Worm (Caenorhabditis elegans) whole organism, mixed stage, embryonic: ENCODE results near the gene M02D8.7.

Experiments
- M03D4.4 ChIP-seq: sonication (generic microtip); optimal IDR thresholded peaks from 2 replicates; lab custom pipeline; 2017; ENCODE audit warnings: mild to moderate bottlenecking, missing genetic modification characterization, missing compliant biosample characterization
- bed-3 ChIP-seq: fragments of 200-800 bp; sonication (Bioruptor generic); optimal IDR thresholded peaks from 3 replicates; lab custom pipeline; 2018; ENCODE audit warnings: mild to moderate bottlenecking, missing genetic modification characterization, moderate library complexity, missing compliant biosample characterization
- blmp-1 ChIP-seq: fragments of 150-350 bp; optimal IDR thresholded peaks from 2 replicates; lab custom pipeline; 2014; ENCODE audit warnings: missing biosample characterization, missing genetic modification characterization
- ceh-39 ChIP-seq: fragments of 150-350 bp; optimal IDR thresholded peaks from 2 replicates; lab custom pipeline; 2014; ENCODE audit warnings: missing biosample characterization, missing genetic modification characterization
- ceh-43 ChIP-seq: fragments of 200-800 bp; sonication (Bioruptor generic); optimal IDR thresholded peaks from 2 replicates; lab custom pipeline; 2018; ENCODE audit warnings: mild to moderate bottlenecking, missing genetic modification characterization, moderate library complexity, missing compliant biosample characterization
- ceh-83 ChIP-seq: fragments of 200-800 bp; sonication (Bioruptor generic); optimal IDR thresholded peaks from 2 replicates; lab custom pipeline; 2018; ENCODE audit warnings: mild to moderate bottlenecking, missing genetic modification characterization, missing compliant biosample characterization
- cnd-1 ChIP-seq: fragments of 200-800 bp; sonication (Bioruptor generic); optimal IDR thresholded peaks from 2 replicates; lab custom pipeline; 2018; ENCODE audit warnings: mild to moderate bottlenecking, missing genetic modification characterization, missing compliant biosample characterization
- drap-1 ChIP-seq: fragments of 200-800 bp; sonication (Bioruptor generic); optimal IDR thresholded peaks from 3 replicates; lab custom pipeline; 2018; ENCODE audit warnings: mild to moderate bottlenecking, missing genetic modification characterization, missing compliant biosample characterization
- elt-1 ChIP-seq: sonication (generic microtip); optimal IDR thresholded peaks from 2 replicates; lab custom pipeline; 2017; ENCODE audit warnings: missing genetic modification characterization, mild to moderate bottlenecking, missing compliant biosample characterization, antibody characterized with exemption, moderate library complexity, borderline replicate concordance; ENCODE audit not compliant: insufficient read depth
- elt-3 ChIP-seq: fragments of 150-350 bp; optimal IDR thresholded peaks from 2 replicates; lab custom pipeline; 2014; ENCODE audit warnings: missing biosample characterization, missing genetic modification characterization
- flh-1 ChIP-seq: fragments of 200-800 bp; sonication (Bioruptor generic); optimal IDR thresholded peaks from 2 replicates; lab custom pipeline; 2018; ENCODE audit warnings: mild to moderate bottlenecking, missing genetic modification characterization, moderate library complexity, missing compliant biosample characterization
- ham-2 ChIP-seq: fragments of 200-800 bp; sonication (Bioruptor generic); optimal IDR thresholded peaks from 2 replicates; lab custom pipeline; 2018; ENCODE audit warnings: mild to moderate bottlenecking, missing genetic modification characterization, missing compliant biosample characterization
- hlh-1 ChIP-seq: fragments of 150-350 bp; optimal IDR thresholded peaks from 2 replicates; lab custom pipeline; 2014; ENCODE audit warnings: missing biosample characterization, missing genetic modification reagents, missing genetic modification characterization
- lin-13 ChIP-seq: fragments of 150-350 bp; optimal IDR thresholded peaks from 2 replicates; lab custom pipeline; 2014; ENCODE audit warnings: missing biosample characterization, missing genetic modification characterization
- lin-32 ChIP-seq: fragments of 200-800 bp; sonication (Bioruptor generic); optimal IDR thresholded peaks from 2 replicates; lab custom pipeline; 2018; ENCODE audit warnings: mild to moderate bottlenecking, missing genetic modification characterization, missing compliant biosample characterization
- lsy-2 ChIP-seq: fragments of 150-350 bp; optimal IDR thresholded peaks from 2 replicates; lab custom pipeline; 2014; ENCODE audit warnings: missing biosample characterization, missing genetic modification characterization
- mab-5 ChIP-seq: fragments of 150-350 bp; optimal IDR thresholded peaks from 2 replicates; lab custom pipeline; 2014; ENCODE audit warnings: missing biosample characterization, missing genetic modification characterization
- mls-2 ChIP-seq: sonication (generic microtip); optimal IDR thresholded peaks from 2 replicates; lab custom pipeline; 2016; ENCODE audit warnings: mild to moderate bottlenecking, missing genetic modification characterization, moderate library complexity, missing compliant biosample characterization
- nhr-12 ChIP-seq: fragments of 150-350 bp; optimal IDR thresholded peaks from 2 replicates; lab custom pipeline; 2014; ENCODE audit warnings: missing biosample characterization, missing genetic modification characterization
- nhr-237 ChIP-seq: fragments of 150-350 bp; optimal IDR thresholded peaks from 2 replicates; lab custom pipeline; 2014; ENCODE audit warnings: missing biosample characterization, missing genetic modification characterization
- nhr-76 ChIP-seq: sonication (generic microtip); optimal IDR thresholded peaks from 2 replicates; lab custom pipeline; 2017; ENCODE audit warnings: missing biosample characterization, missing genetic modification characterization
- pha-4 ChIP-seq: fragments of 150-350 bp; optimal IDR thresholded peaks from 2 replicates; lab custom pipeline; 2018; ENCODE audit warnings: missing biosample characterization, missing genetic modification reagents, missing genetic modification characterization
- sem-2 ChIP-seq: fragments of 200-800 bp; sonication (Bioruptor generic); optimal IDR thresholded peaks from 2 replicates; lab custom pipeline; 2018; ENCODE audit warnings: mild to moderate bottlenecking, missing genetic modification characterization, missing compliant biosample characterization
- snpc-4 ChIP-seq: fragments of 150-350 bp; optimal IDR thresholded peaks from 2 replicates; lab custom pipeline; 2014; ENCODE audit warnings: missing biosample characterization, missing genetic modification characterization
- sptf-1 ChIP-seq: sonication (generic microtip); optimal IDR thresholded peaks from 2 replicates; lab custom pipeline; 2017; ENCODE audit warnings: mild to moderate bottlenecking, missing genetic modification characterization, moderate library complexity, missing compliant biosample characterization
- tbx-8 ChIP-seq: fragments of 200-800 bp; sonication (Bioruptor generic); optimal IDR thresholded peaks from 2 replicates; lab custom pipeline; 2018; ENCODE audit warnings: mild to moderate bottlenecking, missing genetic modification characterization, moderate library complexity, missing compliant biosample characterization
- unc-120 ChIP-seq: sonication (generic microtip); optimal IDR thresholded peaks from 2 replicates; lab custom pipeline; 2017; ENCODE audit warnings: missing genetic modification characterization, missing compliant biosample characterization; ENCODE audit not compliant: poor library complexity, severe bottlenecking
- unc-39 ChIP-seq: fragments of 150-350 bp; optimal IDR thresholded peaks from 2 replicates; lab custom pipeline; 2014; ENCODE audit warnings: missing biosample characterization, missing genetic modification characterization
- unc-62 ChIP-seq: fragments of 150-350 bp; optimal IDR thresholded peaks from 2 replicates; lab custom pipeline; 2014; ENCODE audit warnings: missing biosample characterization, missing genetic modification reagents, missing genetic modification characterization
- zip-8 ChIP-seq: fragments of 150-350 bp; optimal IDR thresholded peaks from 2 replicates; lab custom pipeline; 2014; ENCODE audit warnings: missing biosample characterization, missing genetic modification characterization
- ztf-11 ChIP-seq: fragments of 150-350 bp; optimal IDR thresholded peaks from 2 replicates; lab custom pipeline; 2014; ENCODE audit warnings: missing biosample characterization, missing genetic modification characterization

The M02D8.7 gene

DNA sequence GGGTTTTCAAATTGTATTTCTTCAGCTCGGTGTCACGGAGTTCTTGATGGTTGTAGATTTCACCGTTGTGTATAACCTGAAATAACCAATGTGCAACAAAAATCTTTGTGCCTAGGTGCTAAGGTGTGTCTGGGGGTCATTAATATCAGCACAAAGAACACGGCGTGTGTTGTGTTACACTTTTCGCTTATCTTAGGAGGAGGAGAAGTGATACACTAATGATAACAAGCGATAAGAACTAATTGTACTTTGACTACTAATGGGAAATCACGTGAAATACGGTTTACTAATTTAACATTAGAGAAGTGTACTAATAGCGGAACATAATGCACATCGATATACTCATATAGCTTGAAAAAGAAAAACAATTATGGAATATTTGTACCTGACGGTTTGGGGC lies 7.4 kb upstream of the M02D8.7 start:
- no peak for TF ChIP-seq mab-5 (tag; lab: Kevin White, UChicago)
- TF ChIP-seq snpc-4 (tag; lab: Kevin White, UChicago): no peak
- no peak for TF ChIP-seq tbx-8 (GFP tag; lab: Kevin White, UChicago)
- TF ChIP-seq ham-2: no peak
- no peak for TF ChIP-seq lin-32 (GFP tag; lab: Kevin White, UChicago)
- no peak for TF ChIP-seq hlh-1 (tag; lab: Kevin White, UChicago)
- no peak for TF ChIP-seq blmp-1
- no peak for TF ChIP-seq zip-8 (tag; lab: Kevin White, UChicago)
- no peak for TF ChIP-seq pha-4 (tag; lab: Kevin White, UChicago)
- no peak for TF ChIP-seq lin-13 (tag; lab: Kevin White, UChicago)
- no peak for TF ChIP-seq unc-120
- no peak for TF ChIP-seq drap-1 (GFP tag; lab: Kevin White, UChicago)

ce11 chrX:8745524-8745923 lies 2.7 kb upstream of the M02D8.7 start:
- TF ChIP-seq lin-13 (tag; lab: Kevin White, UChicago): no peak
- no peak for TF ChIP-seq flh-1 (GFP tag; lab: Kevin White, UChicago)
- no peak for TF ChIP-seq elt-1 (tag; lab: Kevin White, UChicago)
- no peak for TF ChIP-seq mab-5 (tag; lab: Kevin White, UChicago)
- TF ChIP-seq hlh-1 (tag; lab: Kevin White, UChicago): no peak
- TF ChIP-seq pha-4 (tag; lab: Kevin White, UChicago): no peak
- no peak for TF ChIP-seq unc-120
- no peak for TF ChIP-seq elt-3 (tag; lab: Kevin White, UChicago)
- TF ChIP-seq ceh-39 (tag; lab: Kevin White, UChicago): no peak
- no peak for TF ChIP-seq ceh-83 (GFP tag; lab: Kevin White, UChicago)
- TF ChIP-seq nhr-12 (tag; lab: Kevin White, UChicago): no peak
- TF ChIP-seq M03D4.4 (tag; lab: Kevin White, UChicago): no peak
- TF ChIP-seq mls-2 (tag; lab: Kevin White, UChicago): no peak

DNA sequence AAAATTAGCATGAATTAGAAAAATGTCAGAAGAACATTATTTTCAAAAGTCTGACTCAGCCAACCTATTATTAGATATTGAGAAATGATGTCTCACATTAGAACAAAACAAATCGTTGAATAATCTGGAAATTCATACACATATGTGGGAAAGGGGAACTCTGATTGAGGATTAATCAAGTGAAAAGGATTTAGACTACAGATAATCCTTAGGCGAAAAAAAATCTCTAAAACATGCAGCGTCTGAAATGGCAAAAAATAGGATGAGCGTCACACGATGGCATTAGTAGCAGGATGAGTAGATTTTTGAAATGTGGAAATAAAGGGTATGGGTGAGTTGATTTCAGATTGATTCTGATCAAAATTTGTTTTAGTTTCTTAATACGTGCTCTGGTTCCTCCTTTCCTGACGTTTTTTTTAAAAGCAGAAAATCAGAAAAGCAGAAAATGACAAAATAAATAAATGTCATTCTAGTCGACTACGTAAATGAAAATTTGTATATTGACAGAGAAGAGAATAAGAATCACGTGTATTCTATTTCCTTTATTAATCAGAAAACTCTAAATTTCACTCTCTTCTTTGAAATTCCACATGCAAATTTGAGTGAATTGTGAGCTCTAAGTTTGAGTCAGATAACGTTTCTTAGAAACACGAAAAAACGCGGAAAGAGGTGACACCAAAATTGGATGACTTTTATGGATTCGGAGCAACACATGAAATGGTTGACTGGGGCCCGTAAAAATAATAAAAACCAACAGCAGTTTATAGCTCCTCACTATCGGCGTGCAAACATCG lies 1.6 kb upstream of the M02D8.7 start:
- no peak for TF ChIP-seq zip-8 (tag; lab: Kevin White, UChicago)
- no peak for TF ChIP-seq hlh-1 (tag; lab: Kevin White, UChicago)
- TF ChIP-seq lin-32 (GFP tag; lab: Kevin White, UChicago): no peak
- TF ChIP-seq cnd-1 (tag; lab: Kevin White, UChicago): no peak
- TF ChIP-seq bed-3: no peak
- no peak for TF ChIP-seq ceh-83 (GFP tag; lab: Kevin White, UChicago)
- no peak for TF ChIP-seq ham-2
- no peak for TF ChIP-seq unc-62 (GFP tag; lab: Kevin White, UChicago)
- TF ChIP-seq snpc-4 (tag; lab: Kevin White, UChicago): no peak
- TF ChIP-seq elt-1 (tag; lab: Kevin White, UChicago): no peak

DNA sequence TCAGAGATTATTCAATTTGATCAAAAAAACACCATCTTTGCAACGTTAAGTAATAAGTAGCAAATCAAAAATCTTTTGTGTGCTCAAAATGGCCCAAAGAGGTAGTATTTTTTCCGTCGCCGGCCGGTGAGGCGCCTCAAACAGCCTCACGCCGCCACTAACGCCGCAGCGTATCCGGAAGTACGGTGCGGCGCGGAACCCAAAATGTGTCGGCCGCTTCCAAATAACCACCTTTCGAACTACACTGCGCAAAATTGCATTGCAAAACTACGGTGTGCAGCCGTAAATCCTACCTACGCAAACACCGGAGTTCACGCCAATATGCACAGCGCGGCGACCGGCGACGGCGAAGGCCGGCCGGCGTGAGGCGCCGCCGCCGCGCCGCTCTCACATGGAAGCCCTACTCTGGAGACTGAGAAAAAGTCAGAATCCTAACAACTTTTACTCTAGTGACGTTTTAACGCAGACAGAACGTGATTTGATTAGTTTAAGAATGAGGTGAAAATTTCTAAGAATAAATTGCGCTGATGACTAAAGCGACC lies 1.1 kb downstream of the M02D8.7 start:
- TF ChIP-seq nhr-237 (tag; lab: Kevin White, UChicago) (no peak), unc-39 (no peak), sptf-1 (tag; lab: Kevin White, UChicago) (no peak), lsy-2 (tag; lab: Kevin White, UChicago) (no peak), ham-2 (no peak), M03D4.4 (tag; lab: Kevin White, UChicago) (no peak), tbx-8 (GFP tag; lab: Kevin White, UChicago) (no peak), lin-13 (tag; lab: Kevin White, UChicago) (no peak), ceh-43 (GFP tag; lab: Kevin White, UChicago) (no peak), elt-3 (tag; lab: Kevin White, UChicago) (no peak), zip-8 (tag; lab: Kevin White, UChicago) (no peak), ceh-39 (tag; lab: Kevin White, UChicago) (no peak), cnd-1 (tag; lab: Kevin White, UChicago) (no peak), mab-5 (tag; lab: Kevin White, UChicago) (no peak), sem-2 (GFP tag; lab: Kevin White, UChicago) (no peak), pha-4 (tag; lab: Kevin White, UChicago) (no peak), nhr-76 (tag; lab: Kevin White, UChicago) (no peak), ztf-11 (no peak), flh-1 (GFP tag; lab: Kevin White, UChicago) (no peak), bed-3 (no peak)
